Worm (Caenorhabditis elegans): ENCODE data around the gene T02D1.4.

ce11 chrIV:17413343-17413742 lies 13.8 kb downstream of the T02D1.4 start:
- TF ChIP-seq snpc-4 (GFP tag; optimal IDR thresholded peaks at IDR 0.05) (no peak), snpc-4 (tag; optimal IDR thresholded peaks at IDR 0.05) (no peak), chd-7 (tag; optimal IDR thresholded peaks at IDR 0.05) (no peak), C06A6.2 (GFP tag; conservative IDR thresholded peaks at IDR 0.05) (no peak), lin-35 (GFP tag; optimal IDR thresholded peaks at IDR 0.05) (no peak), B0336.3 (GFP tag; IDR thresholded peaks at IDR 0.05) (no peak), cebp-2 (GFP tag; IDR thresholded peaks at IDR 0.05) (no peak), pha-4 (tag; optimal IDR thresholded peaks at IDR 0.05) (no peak)
